Fruit fly (Drosophila melanogaster) whole organism, wandering third instar larva: Measurements from ENCODE around the gene Polr1H.

Experiments
- Abd-B ChIP-seq: fragments of >200 bp; optimal IDR thresholded peaks from 2 replicates; lab custom pipeline; 2017; ENCODE audit warnings: missing biosample characterization, missing genetic modification characterization
- CG9705 ChIP-seq: fragments of 200-800 bp; sonication (Bioruptor generic); optimal IDR thresholded peaks from 2 replicates; lab custom pipeline; 2018; ENCODE audit warnings: missing biosample characterization, mild to moderate bottlenecking, missing genetic modification characterization
- CrebA ChIP-seq: fragments of 200-800 bp; sonication (Bioruptor generic); optimal IDR thresholded peaks from 2 replicates; lab custom pipeline; 2016; ENCODE audit warnings: missing biosample characterization, mild to moderate bottlenecking, missing genetic modification characterization, borderline replicate concordance
- Dfd ChIP-seq: fragments of >200 bp; optimal IDR thresholded peaks from 2 replicates; lab custom pipeline; 2017; ENCODE audit warnings: missing biosample characterization, missing genetic modification characterization
- GATAd ChIP-seq: sonication (Bioruptor generic); optimal IDR thresholded peaks from 2 replicates; lab custom pipeline; 2016; ENCODE audit warnings: missing biosample characterization, missing genetic modification characterization
- HLH106 ChIP-seq: fragments of 200-800 bp; optimal IDR thresholded peaks from 3 replicates; lab custom pipeline; 2019; ENCODE audit warnings: missing biosample characterization, mild to moderate bottlenecking, missing genetic modification characterization, moderate library complexity
- Hnf4 ChIP-seq: fragments of 200-800 bp; sonication (Bioruptor generic); optimal IDR thresholded peaks from 2 replicates; lab custom pipeline; 2016; ENCODE audit warnings: missing biosample characterization, mild to moderate bottlenecking, missing genetic modification characterization
- Hr78 ChIP-seq: fragments of >200 bp; optimal IDR thresholded peaks from 2 replicates; lab custom pipeline; 2017; ENCODE audit warnings: missing biosample characterization, missing genetic modification characterization
- Hr83 ChIP-seq: fragments of 200-300 bp; sonication (Bioruptor generic); optimal IDR thresholded peaks from 2 replicates; lab custom pipeline; 2016; ENCODE audit warnings: missing biosample characterization, mild to moderate bottlenecking, missing genetic modification characterization, moderate library complexity; ENCODE audit not compliant: poor library complexity, severe bottlenecking
- Jra ChIP-seq: sonication (Bioruptor generic); optimal IDR thresholded peaks from 2 replicates; lab custom pipeline; 2016; ENCODE audit warnings: missing biosample characterization, missing genetic modification characterization
- Myc ChIP-seq: fragments of >200 bp; optimal IDR thresholded peaks from 2 replicates; lab custom pipeline; 2017
- Rel ChIP-seq, 2 experiments: fragments of 200-800 bp; sonication (Bioruptor generic) in 1 of 2; optimal IDR thresholded peaks; 2 replicates in 1 of 2; 3 replicates in 1 of 2; lab custom pipeline; 2016 to 2019; ENCODE audit warnings: mild to moderate bottlenecking in 2 of 2, missing biosample characterization in 2 of 2, missing genetic modification characterization in 2 of 2, moderate library complexity in 1 of 2
- Sp1 ChIP-seq: fragments of 200-800 bp; sonication (Bioruptor generic); optimal IDR thresholded peaks from 3 replicates; lab custom pipeline; 2019; ENCODE audit warnings: missing biosample characterization, mild to moderate bottlenecking, missing genetic modification characterization, moderate library complexity
- Vsx2 ChIP-seq: fragments of 200-300, 225-300 bp; sonication (Bioruptor generic); optimal IDR thresholded peaks from 2 replicates; lab custom pipeline; 2018; ENCODE audit warnings: missing biosample characterization, missing genetic modification characterization; ENCODE audit not compliant: partially characterized antibody
- br ChIP-seq: fragments of 200-800 bp; sonication (Bioruptor generic); optimal IDR thresholded peaks from 2 replicates; lab custom pipeline; 2016; ENCODE audit warnings: missing biosample characterization, missing genetic modification characterization
- brk ChIP-seq: fragments of 200-800 bp; sonication (Bioruptor generic); optimal IDR thresholded peaks from 2 replicates; lab custom pipeline; 2016; ENCODE audit warnings: missing biosample characterization, mild to moderate bottlenecking, missing genetic modification characterization
- dmrt93B ChIP-seq: fragments of 200-800 bp; sonication (Bioruptor generic); optimal IDR thresholded peaks from 2 replicates; lab custom pipeline; 2018; ENCODE audit warnings: missing biosample characterization, mild to moderate bottlenecking, missing genetic modification characterization
- dsf ChIP-seq: sonication (Bioruptor generic); optimal IDR thresholded peaks from 2 replicates; lab custom pipeline; 2016; ENCODE audit warnings: missing biosample characterization, missing genetic modification characterization, borderline replicate concordance
- ey ChIP-seq: fragments of 200-800 bp; sonication (Bioruptor generic); optimal IDR thresholded peaks from 2 replicates; lab custom pipeline; 2016; ENCODE audit warnings: missing biosample characterization, missing genetic modification characterization
- h ChIP-seq: fragments of 200-800 bp; sonication (Bioruptor generic); optimal IDR thresholded peaks from 3 replicates; lab custom pipeline; 2016; ENCODE audit warnings: missing biosample characterization, mild to moderate bottlenecking, missing genetic modification characterization
- lola ChIP-seq: fragments of >200 bp; optimal IDR thresholded peaks from 2 replicates; lab custom pipeline; 2017; ENCODE audit warnings: missing biosample characterization, missing genetic modification characterization
- pan ChIP-seq: fragments of >200 bp; optimal IDR thresholded peaks from 2 replicates; lab custom pipeline; 2017
- psq ChIP-seq: fragments of 200-800 bp; sonication (Bioruptor generic); optimal IDR thresholded peaks from 3 replicates; lab custom pipeline; 2017; ENCODE audit warnings: missing biosample characterization, mild to moderate bottlenecking, missing genetic modification characterization, moderate library complexity
- rgr ChIP-seq: fragments of 200-800 bp; sonication (Bioruptor generic); optimal IDR thresholded peaks from 3 replicates; lab custom pipeline; 2016; ENCODE audit warnings: missing biosample characterization, mild to moderate bottlenecking, missing genetic modification characterization
- sage ChIP-seq: fragments of 200-800 bp; sonication (Bioruptor generic); optimal IDR thresholded peaks from 2 replicates; lab custom pipeline; 2016; ENCODE audit warnings: missing biosample characterization, mild to moderate bottlenecking, missing genetic modification characterization
- sv ChIP-seq: fragments of 200-800 bp; sonication (Bioruptor generic); optimal IDR thresholded peaks from 3 replicates; lab custom pipeline; 2016; ENCODE audit warnings: missing biosample characterization, missing genetic modification characterization
- tai ChIP-seq: sonication (Bioruptor generic); optimal IDR thresholded peaks from 2 replicates; lab custom pipeline; 2016; ENCODE audit warnings: missing biosample characterization, missing genetic modification characterization
- usp ChIP-seq: fragments of >200 bp; optimal IDR thresholded peaks from 2 replicates; lab custom pipeline; 2017; ENCODE audit warnings: missing biosample characterization, missing genetic modification characterization
- woc ChIP-seq: sonication (Bioruptor generic); optimal IDR thresholded peaks from 2 replicates; lab custom pipeline; 2016; ENCODE audit warnings: missing biosample characterization, mild to moderate bottlenecking, missing genetic modification characterization

The Polr1H gene

dm6 chr3R:21740766-21741350 is 36.8 kb downstream of the Polr1H start:
- TF ChIP-seq Hr83 (GFP tag; lab: Kevin White, UChicago) (no peak), CrebA (peak; percentile 9), h (GFP tag; lab: Kevin White, UChicago) (no peak), br (GFP tag; lab: Kevin White, UChicago) (no peak), usp (no peak), Jra (GFP tag; lab: Kevin White, UChicago) (peak; percentile 60), Hnf4 (GFP tag; lab: Kevin White, UChicago) (no peak), sage (GFP tag; lab: Kevin White, UChicago) (no peak), Rel (GFP tag; optimal IDR thresholded peaks at IDR 0.05; lab: Kevin White, UChicago) (no peak), Rel (tag; optimal IDR thresholded peaks at IDR 0.05; lab: Kevin White, UChicago) (peak; percentile 95), Myc (lab: Kevin White, UChicago) (no peak)

dm6 chr3R:21739750-21740319 is 37.8 kb downstream of the Polr1H start, which contains the start of gene CG5849:
Gene CG5849 (plus strand): TSS chr3R:21740105.
- TF ChIP-seq Rel (GFP tag; optimal IDR thresholded peaks at IDR 0.05; lab: Kevin White, UChicago) = no peak
- TF ChIP-seq Rel (tag; optimal IDR thresholded peaks at IDR 0.05; lab: Kevin White, UChicago) = peak; percentile 42
- no peak for TF ChIP-seq usp
- TF ChIP-seq, all 38 proteins: peak for 1

dm6 chr3R:21739010-21739409 is 38.6 kb downstream of the Polr1H start, which contains the start of gene CG34034:
Gene CG34034 (minus strand): TSS chr3R:21739110.
- TF ChIP-seq Abd-B (GFP tag; lab: Kevin White, UChicago) = no peak
- TF ChIP-seq Hr78 (GFP tag; lab: Kevin White, UChicago) = no peak
- no peak for TF ChIP-seq Sp1 (GFP tag; lab: Kevin White, UChicago)
- TF ChIP-seq Dfd (GFP tag; lab: Kevin White, UChicago) = no peak
- TF ChIP-seq woc (GFP tag; lab: Kevin White, UChicago) = no peak
- TF ChIP-seq sage (GFP tag; lab: Kevin White, UChicago) = no peak
- no peak for TF ChIP-seq lola
- TF ChIP-seq psq (GFP tag; lab: Kevin White, UChicago) = no peak
- no peak for TF ChIP-seq CrebA
- no peak for TF ChIP-seq GATAd
- TF ChIP-seq pan = no peak
- TF ChIP-seq Vsx2 (GFP tag; lab: Kevin White, UChicago) = no peak

dm6 chr3R:21737264-21737663 is 40.4 kb downstream of the Polr1H start, which contains the start of gene CG42870:
Gene CG42870 (minus strand): TSS chr3R:21737364.
- no peak for TF ChIP-seq Jra (GFP tag; lab: Kevin White, UChicago)
- no peak for TF ChIP-seq ey (GFP tag; lab: Kevin White, UChicago)
- TF ChIP-seq CG9705 = no peak
- TF ChIP-seq Hr83 (GFP tag; lab: Kevin White, UChicago) = no peak
- TF ChIP-seq tai = no peak
- TF ChIP-seq Rel (GFP tag; optimal IDR thresholded peaks at IDR 0.05; lab: Kevin White, UChicago) = no peak
- no peak for TF ChIP-seq Rel (tag; optimal IDR thresholded peaks at IDR 0.05; lab: Kevin White, UChicago)
- no peak for TF ChIP-seq br (GFP tag; lab: Kevin White, UChicago)
- no peak for TF ChIP-seq CrebA
- no peak for TF ChIP-seq psq (GFP tag; lab: Kevin White, UChicago)
- no peak for TF ChIP-seq Myc (lab: Kevin White, UChicago)
- TF ChIP-seq rgr (GFP tag; lab: Kevin White, UChicago) = no peak
- no peak for TF ChIP-seq lola
- TF ChIP-seq woc (GFP tag; lab: Kevin White, UChicago) = no peak
- no peak for TF ChIP-seq h (GFP tag; lab: Kevin White, UChicago)
- no peak for TF ChIP-seq dsf (GFP tag; lab: Kevin White, UChicago)
- TF ChIP-seq brk (GFP tag; lab: Kevin White, UChicago) = no peak
- no peak for TF ChIP-seq HLH106

- no peak for TF ChIP-seq sv (GFP tag; lab: Kevin White, UChicago)
- no peak for TF ChIP-seq rgr (GFP tag; lab: Kevin White, UChicago)
- no peak for TF ChIP-seq Abd-B (GFP tag; lab: Kevin White, UChicago)
- no peak for TF ChIP-seq dmrt93B (GFP tag; lab: Kevin White, UChicago)
These were observed 40.9 kb downstream of the Polr1H start, which contains the start of gene CG42869 for dm6 chr3R:21736749-21737148. Gene CG42869 (minus strand): TSS chr3R:21736849.
